Worm (Caenorhabditis elegans) whole organism, mixed stage, embryonic: Measurements from ENCODE around the gene M7.7.

Experiments
- blmp-1 ChIP-seq: fragments of 150-350 bp; optimal IDR thresholded peaks from 2 replicates; lab custom pipeline; 2014; ENCODE audit warnings: missing biosample characterization, missing genetic modification characterization
- ceh-39 ChIP-seq: fragments of 150-350 bp; optimal IDR thresholded peaks from 2 replicates; lab custom pipeline; 2014; ENCODE audit warnings: missing biosample characterization, missing genetic modification characterization
- ceh-83 ChIP-seq: fragments of 200-800 bp; sonication (Bioruptor generic); optimal IDR thresholded peaks from 2 replicates; lab custom pipeline; 2018; ENCODE audit warnings: mild to moderate bottlenecking, missing genetic modification characterization, missing compliant biosample characterization
- ces-1 ChIP-seq: fragments of 150-350 bp; optimal IDR thresholded peaks from 2 replicates; lab custom pipeline; 2014; ENCODE audit warnings: missing biosample characterization, missing genetic modification reagents, missing genetic modification characterization
- ham-2 ChIP-seq: fragments of 200-800 bp; sonication (Bioruptor generic); optimal IDR thresholded peaks from 2 replicates; lab custom pipeline; 2018; ENCODE audit warnings: mild to moderate bottlenecking, missing genetic modification characterization, missing compliant biosample characterization
- lin-13 ChIP-seq: fragments of 150-350 bp; optimal IDR thresholded peaks from 2 replicates; lab custom pipeline; 2014; ENCODE audit warnings: missing biosample characterization, missing genetic modification characterization
- lsy-2 ChIP-seq: fragments of 150-350 bp; optimal IDR thresholded peaks from 2 replicates; lab custom pipeline; 2014; ENCODE audit warnings: missing biosample characterization, missing genetic modification characterization
- mep-1 ChIP-seq: fragments of 150-350 bp; optimal IDR thresholded peaks from 2 replicates; lab custom pipeline; 2017; ENCODE audit warnings: missing biosample characterization, missing genetic modification reagents, missing genetic modification characterization, inconsistent platforms
- sptf-1 ChIP-seq: sonication (generic microtip); optimal IDR thresholded peaks from 2 replicates; lab custom pipeline; 2017; ENCODE audit warnings: mild to moderate bottlenecking, missing genetic modification characterization, moderate library complexity, missing compliant biosample characterization
- unc-120 ChIP-seq: sonication (generic microtip); optimal IDR thresholded peaks from 2 replicates; lab custom pipeline; 2017; ENCODE audit warnings: missing genetic modification characterization, missing compliant biosample characterization; ENCODE audit not compliant: poor library complexity, severe bottlenecking
- unc-62 ChIP-seq: fragments of 150-350 bp; optimal IDR thresholded peaks from 2 replicates; lab custom pipeline; 2014; ENCODE audit warnings: missing biosample characterization, missing genetic modification reagents, missing genetic modification characterization
- zip-8 ChIP-seq: fragments of 150-350 bp; optimal IDR thresholded peaks from 2 replicates; lab custom pipeline; 2014; ENCODE audit warnings: missing biosample characterization, missing genetic modification characterization

DNA sequence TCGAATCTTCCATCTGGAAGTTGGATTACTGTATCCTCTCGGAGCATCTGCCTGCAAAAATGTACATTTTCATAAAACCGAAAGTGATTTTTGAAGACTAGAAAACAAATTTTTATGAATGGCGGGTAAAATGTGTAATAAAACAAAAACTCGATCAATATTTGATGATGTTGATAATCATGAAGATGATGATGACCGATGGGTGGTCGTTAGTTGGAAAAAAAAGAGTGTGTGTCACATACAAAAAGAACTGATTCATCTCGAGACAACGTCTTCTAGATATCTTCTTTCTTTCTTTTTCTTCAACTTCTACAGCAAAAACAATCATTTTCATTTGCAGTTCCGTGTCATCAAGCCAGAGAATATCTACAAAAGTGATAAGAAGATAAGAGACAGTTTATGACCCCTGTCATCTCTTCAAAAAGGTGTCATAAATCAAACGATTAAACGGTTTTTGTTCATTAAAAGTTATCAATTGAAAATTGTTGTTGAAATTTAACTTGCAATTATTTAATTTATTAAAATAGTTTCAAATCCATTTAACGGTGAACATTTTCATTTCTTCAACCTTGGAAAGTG, 3.0 kb downstream of the M7.7 start, which contains the start of gene bcc-1:
- no peak for TF ChIP-seq sptf-1 (tag; lab: Kevin White, UChicago)
- TF ChIP-seq lin-13: no peak
- TF ChIP-seq blmp-1 (tag; lab: Kevin White, UChicago): no peak
- no peak for TF ChIP-seq lsy-2 (tag; lab: Kevin White, UChicago)
- TF ChIP-seq ces-1 (GFP tag; lab: Kevin White, UChicago): no peak
- TF ChIP-seq unc-120 (tag; lab: Kevin White, UChicago): no peak
- TF ChIP-seq ham-2 (GFP tag; lab: Kevin White, UChicago): no peak
- TF ChIP-seq unc-62 (GFP tag; lab: Kevin White, UChicago): no peak
- no peak for TF ChIP-seq zip-8 (tag; lab: Kevin White, UChicago)
- no peak for TF ChIP-seq mep-1 (tag; lab: Kevin White, UChicago)
- no peak for TF ChIP-seq ceh-39
- no peak for TF ChIP-seq ceh-83
